Fruit fly (Drosophila melanogaster) whole organism, embryonic: ENCODE measurements around the gene MsrA.
A peak's percentile ranks its signal among the peaks of the same experiment; 100 is the strongest.

Source experiments
- Asciz ChIP-seq: fragments of 200-800 bp; sonication (Bioruptor generic); optimal IDR thresholded peaks from 2 replicates; lab custom pipeline; 2017; ENCODE audit warnings: missing biosample characterization, mild to moderate bottlenecking, missing genetic modification characterization, missing genetic modification reagents
- BEAF-32 ChIP-seq: fragments of 200-800 bp; sonication (Bioruptor generic); optimal IDR thresholded peaks from 3 replicates; lab custom pipeline; 2017; ENCODE audit warnings: missing biosample characterization, missing genetic modification characterization, mild to moderate bottlenecking, moderate library complexity, missing genetic modification reagents
- CG10274 ChIP-seq: fragments of 200-800 bp; sonication (Bioruptor generic); optimal IDR thresholded peaks from 3 replicates; lab custom pipeline; 2017; ENCODE audit warnings: missing biosample characterization, mild to moderate bottlenecking, missing genetic modification characterization
- CG10543 ChIP-seq: fragments of 200-800 bp; sonication (Bioruptor generic); optimal IDR thresholded peaks from 3 replicates; lab custom pipeline; 2017; ENCODE audit warnings: missing biosample characterization, mild to moderate bottlenecking, missing genetic modification characterization, moderate library complexity
- CG11093 ChIP-seq: fragments of 200-800 bp; sonication (Bioruptor generic); IDR thresholded peaks from 3 replicates; pipeline ENCODE4 v1.3.6; 2022; ENCODE audit warnings: missing biosample characterization, missing genetic modification characterization
- CG11398 ChIP-seq: fragments of 200-800 bp; sonication (Bioruptor generic); optimal IDR thresholded peaks from 2 replicates; lab custom pipeline; 2016; ENCODE audit warnings: missing biosample characterization, missing genetic modification characterization
- CG11560 ChIP-seq: fragments of 200-800 bp; sonication (Bioruptor generic); IDR thresholded peaks from 3 replicates; pipeline ENCODE4 v1.3.6; 2022; ENCODE audit warnings: missing biosample characterization, missing genetic modification characterization
- CG12391 ChIP-seq: fragments of 200-800 bp; sonication (Bioruptor generic); optimal IDR thresholded peaks from 3 replicates; lab custom pipeline; 2018; ENCODE audit warnings: missing biosample characterization, mild to moderate bottlenecking, missing genetic modification characterization, moderate library complexity
- CG15073 ChIP-seq: fragments of 200-800 bp; sonication (Bioruptor generic); optimal IDR thresholded peaks from 2 replicates; lab custom pipeline; 2016; ENCODE audit warnings: missing biosample characterization, missing genetic modification characterization
- CG15601 ChIP-seq: fragments of 200-800 bp; sonication (Bioruptor generic); optimal IDR thresholded peaks from 3 replicates; lab custom pipeline; 2019; ENCODE audit warnings: missing biosample characterization, mild to moderate bottlenecking, missing genetic modification characterization, moderate library complexity
- CG17361 ChIP-seq: fragments of 200-800 bp; sonication (Bioruptor generic); IDR thresholded peaks from 3 replicates; pipeline ENCODE4 v1.3.6; 2022; ENCODE audit warnings: missing biosample characterization, missing genetic modification characterization
- CG18476 ChIP-seq: fragments of 200-800 bp; sonication (Bioruptor generic); optimal IDR thresholded peaks from 2 replicates; lab custom pipeline; 2016; ENCODE audit warnings: missing biosample characterization, mild to moderate bottlenecking, missing genetic modification characterization
- CG30020 ChIP-seq: fragments of 200-800 bp; optimal IDR thresholded peaks from 2 replicates; lab custom pipeline; 2019; ENCODE audit warnings: missing biosample characterization, mild to moderate bottlenecking, missing genetic modification characterization, moderate library complexity
- CG3163 ChIP-seq: fragments of 200-800 bp; sonication (Bioruptor generic); optimal IDR thresholded peaks from 3 replicates; lab custom pipeline; 2016; ENCODE audit warnings: missing biosample characterization, missing genetic modification characterization
- CG33557 ChIP-seq: fragments of 200-800 bp; sonication (Bioruptor generic); optimal IDR thresholded peaks from 2 replicates; lab custom pipeline; 2019; ENCODE audit warnings: missing biosample characterization, mild to moderate bottlenecking, missing genetic modification characterization, moderate library complexity
- CG4617 ChIP-seq: fragments of 200-800 bp; sonication (Bioruptor generic); optimal IDR thresholded peaks from 3 replicates; lab custom pipeline; 2016; ENCODE audit warnings: missing biosample characterization, missing genetic modification characterization, borderline replicate concordance
- CG4707 ChIP-seq: fragments of 200-800 bp; sonication (Bioruptor generic); optimal IDR thresholded peaks from 2 replicates; lab custom pipeline; 2018; ENCODE audit warnings: missing biosample characterization, mild to moderate bottlenecking, missing genetic modification characterization, moderate library complexity
- CG8359 ChIP-seq: fragments of 200-800 bp; sonication (Bioruptor generic); optimal IDR thresholded peaks from 2 replicates; lab custom pipeline; 2017; ENCODE audit warnings: missing biosample characterization, mild to moderate bottlenecking, missing genetic modification characterization, borderline replicate concordance
- CG9609 ChIP-seq: fragments of 200-800 bp; sonication (Bioruptor generic); optimal IDR thresholded peaks from 3 replicates; lab custom pipeline; 2016; ENCODE audit warnings: missing biosample characterization, missing genetic modification characterization
- ERR ChIP-seq: fragments of 200-800 bp; sonication (Bioruptor generic); optimal IDR thresholded peaks from 2 replicates; lab custom pipeline; 2016; ENCODE audit warnings: missing biosample characterization, missing genetic modification characterization
- Gsc ChIP-seq: fragments of 200-800 bp; sonication (Bioruptor generic); IDR thresholded peaks from 2 replicates; pipeline ENCODE4 v1.3.6; 2022; ENCODE audit warnings: missing biosample characterization, missing genetic modification characterization
- Gug ChIP-seq: fragments of 200-800 bp; sonication (Bioruptor generic); IDR thresholded peaks from 4 replicates; pipeline ENCODE4 v1.3.6; 2022; ENCODE audit warnings: missing biosample characterization, missing genetic modification characterization
- Hr3 ChIP-seq: fragments of 200-800 bp; sonication (Bioruptor generic); optimal IDR thresholded peaks from 3 replicates; lab custom pipeline; 2016; ENCODE audit warnings: missing biosample characterization, missing genetic modification characterization
- Hr78 ChIP-seq, 2 experiments: fragments of 200-800 bp in 1 of 2; fragments of >200 bp in 1 of 2; sonication (Bioruptor generic) in 1 of 2; optimal IDR thresholded peaks; 2 replicates each; lab custom pipeline; 2017 to 2019; ENCODE audit warnings: missing biosample characterization in 2 of 2, missing genetic modification characterization in 2 of 2, mild to moderate bottlenecking in 1 of 2, moderate library complexity in 1 of 2
- Hsf ChIP-seq: fragments of 200-800 bp; sonication (Bioruptor generic); optimal IDR thresholded peaks from 3 replicates; lab custom pipeline; 2016; ENCODE audit warnings: missing biosample characterization, missing genetic modification characterization
- Side ChIP-seq: fragments of 200-800 bp; sonication (Bioruptor generic); optimal IDR thresholded peaks from 2 replicates; lab custom pipeline; 2016; ENCODE audit warnings: missing biosample characterization, missing genetic modification characterization
- al ChIP-seq: fragments of 200-800 bp; sonication (Bioruptor generic); IDR thresholded peaks from 2 replicates; pipeline ENCODE4 v1.3.6; 2022; ENCODE audit warnings: missing biosample characterization, missing genetic modification characterization
- aop ChIP-seq: fragments of 200-800 bp; sonication (Bioruptor generic); IDR thresholded peaks from 2 replicates; pipeline ENCODE4 v1.3.6; 2022; ENCODE audit warnings: missing biosample characterization, missing genetic modification characterization
- chinmo ChIP-seq: fragments of 200-800 bp; sonication (Bioruptor generic); IDR thresholded peaks from 4 replicates; pipeline ENCODE4 v1.3.6; 2022; ENCODE audit warnings: missing biosample characterization, missing genetic modification characterization; ENCODE audit not compliant: partially characterized antibody
- chn ChIP-seq: fragments of 200-800 bp; sonication (Bioruptor generic); optimal IDR thresholded peaks from 2 replicates; lab custom pipeline; 2016; ENCODE audit warnings: missing biosample characterization, missing genetic modification characterization
- ci ChIP-seq: fragments of 200-800 bp; sonication (Bioruptor generic); IDR thresholded peaks from 3 replicates; pipeline ENCODE4 v1.3.6; 2022; ENCODE audit warnings: missing biosample characterization, missing genetic modification characterization
- crp ChIP-seq, 2 experiments: fragments of 200-800 bp; sonication (Bioruptor generic); optimal IDR thresholded peaks; 2 replicates in 1 of 2; 3 replicates in 1 of 2; lab custom pipeline; 2017; ENCODE audit warnings: missing biosample characterization in 2 of 2, missing genetic modification characterization in 2 of 2, mild to moderate bottlenecking in 1 of 2, moderate library complexity in 1 of 2
- dan ChIP-seq: fragments of 200-800 bp; sonication (Bioruptor generic); IDR thresholded peaks from 2 replicates; pipeline ENCODE4 v1.3.6; 2022; ENCODE audit warnings: missing biosample characterization, missing genetic modification characterization
- dysf ChIP-seq: fragments of 200-800 bp; sonication (Bioruptor generic); IDR thresholded peaks from 3 replicates; pipeline ENCODE4 v1.3.6; 2022; ENCODE audit warnings: missing biosample characterization, missing genetic modification characterization
- gcm ChIP-seq: fragments of 200-800 bp; sonication (Bioruptor generic); optimal IDR thresholded peaks from 2 replicates; lab custom pipeline; 2019; ENCODE audit warnings: missing biosample characterization, mild to moderate bottlenecking, missing genetic modification characterization, moderate library complexity
- inv ChIP-seq: fragments of 200-800 bp; sonication (Bioruptor generic); IDR thresholded peaks from 2 replicates; pipeline ENCODE4 v1.3.6; 2022; ENCODE audit warnings: missing biosample characterization, missing genetic modification characterization; ENCODE audit not compliant: partially characterized antibody
- klu ChIP-seq: fragments of 200-800 bp; sonication (Bioruptor generic); IDR thresholded peaks from 2 replicates; pipeline ENCODE4 v1.3.6; 2022; ENCODE audit warnings: missing biosample characterization, missing genetic modification characterization
- lab ChIP-seq: fragments of 200-800 bp; sonication (Bioruptor generic); optimal IDR thresholded peaks from 3 replicates; lab custom pipeline; 2017; ENCODE audit warnings: missing biosample characterization, missing genetic modification characterization, mild to moderate bottlenecking, moderate library complexity, missing genetic modification reagents
- lbe ChIP-seq: fragments of 200-800 bp; sonication (Bioruptor generic); optimal IDR thresholded peaks from 2 replicates; lab custom pipeline; 2016; ENCODE audit warnings: missing biosample characterization, mild to moderate bottlenecking, missing genetic modification characterization
- maf-S ChIP-seq: fragments of 200-800 bp; sonication (Bioruptor generic); optimal IDR thresholded peaks from 2 replicates; lab custom pipeline; 2016; ENCODE audit warnings: missing biosample characterization, missing genetic modification characterization
- org-1 ChIP-seq: fragments of 200-800 bp; sonication (Bioruptor generic); optimal IDR thresholded peaks from 2 replicates; lab custom pipeline; 2017; ENCODE audit warnings: missing biosample characterization, missing genetic modification characterization
- pho ChIP-seq: fragments of 200-800 bp; sonication (Bioruptor generic); optimal IDR thresholded peaks from 2 replicates; lab custom pipeline; 2016; ENCODE audit warnings: missing biosample characterization, missing genetic modification characterization
- pum ChIP-seq: fragments of 200-800 bp; sonication (Bioruptor generic); optimal IDR thresholded peaks from 2 replicates; lab custom pipeline; 2016; ENCODE audit warnings: missing biosample characterization, missing genetic modification characterization
- row ChIP-seq: fragments of 200-800 bp; sonication (Bioruptor generic); IDR thresholded peaks from 3 replicates; pipeline ENCODE4 v1.3.6; 2022; ENCODE audit warnings: missing biosample characterization, missing genetic modification characterization
- sd ChIP-seq: fragments of 200-800 bp; sonication (Bioruptor generic); optimal IDR thresholded peaks from 3 replicates; lab custom pipeline; 2018; ENCODE audit warnings: missing biosample characterization, mild to moderate bottlenecking, missing genetic modification characterization, moderate library complexity
- sob ChIP-seq: fragments of 200-800 bp; sonication (Bioruptor generic); IDR thresholded peaks from 2 replicates; pipeline ENCODE4 v1.3.6; 2022; ENCODE audit warnings: missing biosample characterization, missing genetic modification characterization
- tup ChIP-seq: fragments of 200-800 bp; sonication (Bioruptor generic); optimal IDR thresholded peaks from 2 replicates; lab custom pipeline; 2016; ENCODE audit warnings: missing biosample characterization, mild to moderate bottlenecking, missing genetic modification characterization, moderate library complexity
- zfh1 ChIP-seq: fragments of 200-800 bp; sonication (Bioruptor generic); IDR thresholded peaks from 3 replicates; pipeline ENCODE4 v1.3.6; 2022; ENCODE audit warnings: missing biosample characterization, missing genetic modification characterization

MsrA gene

dm6 chr3L:15534274-15535227, 23.7 kb downstream of the MsrA start (continued):
- TF ChIP-seq CG15601 (tag; lab: Kevin White, UChicago) = peak; percentile 42
- no peak for TF ChIP-seq BEAF-32
- peak; percentile 20 for TF ChIP-seq lab (GFP tag; lab: Kevin White, UChicago)
- TF ChIP-seq CG10274 (GFP tag; lab: Kevin White, UChicago) = peak; percentile 43
- peak; percentile 52 for TF ChIP-seq CG9609 (GFP tag; lab: Kevin White, UChicago)
- peak; percentile 91 for TF ChIP-seq row (GFP tag; lab: Robert Waterston, UW)
- peak; percentile 46 for TF ChIP-seq Asciz (GFP tag; lab: Kevin White, UChicago)
- TF ChIP-seq pum = peak; percentile 59
- TF ChIP-seq Gug (GFP tag; lab: Robert Waterston, UW) = peak; percentile 55; the same call in 2 of the 4 replicates
- TF ChIP-seq CG10543 (GFP tag; lab: Kevin White, UChicago) = no peak
- TF ChIP-seq CG11093 (GFP tag; lab: Robert Waterston, UW) = 0 out of 3 replicates have a peak, but pooled peaks have one; percentile 16
- TF ChIP-seq CG3163 (GFP tag; lab: Kevin White, UChicago) = peak; percentile 93
- TF ChIP-seq CG18476 = peak; percentile 46

dm6 chr3L:15535228-15535598, 24.4 kb downstream of the MsrA start, which contains the start of gene CrebA:
Gene CrebA, plus strand, starts transcription at chr3L:15535395.
- no peak for TF ChIP-seq Hr78 (GFP tag; optimal IDR thresholded peaks at IDR 0.05; lab: Kevin White, UChicago)
- no peak for TF ChIP-seq sob
- TF ChIP-seq CG11560 = no peak
- TF ChIP-seq CG30020 (tag; lab: Kevin White, UChicago) = no peak
- no peak for TF ChIP-seq CG33557 (GFP tag; lab: Kevin White, UChicago)
- TF ChIP-seq al = no peak
- TF ChIP-seq CG8359 (GFP tag; lab: Kevin White, UChicago) = no peak
- no peak for TF ChIP-seq Hr3 (GFP tag; lab: Kevin White, UChicago)
- no peak for TF ChIP-seq dysf (GFP tag; lab: Robert Waterston, UW)
- TF ChIP-seq CG12391 (tag; lab: Kevin White, UChicago) = no peak
- no peak for TF ChIP-seq Hsf
- peak; percentile 76; the same call in 1 of the 4 replicates for TF ChIP-seq chinmo (GFP tag; lab: Robert Waterston, UW)
- TF ChIP-seq lbe (GFP tag; lab: Kevin White, UChicago) = no peak
- TF ChIP-seq inv = no peak
- TF ChIP-seq pho (GFP tag; lab: Kevin White, UChicago) = no peak
- no peak for TF ChIP-seq Gsc (GFP tag; lab: Robert Waterston, UW)
- TF ChIP-seq gcm = no peak
- TF ChIP-seq org-1 (GFP tag; lab: Kevin White, UChicago) = no peak
- no peak for TF ChIP-seq ERR (GFP tag; lab: Kevin White, UChicago)
- TF ChIP-seq maf-S = no peak
- TF ChIP-seq zfh1 (GFP tag; lab: Robert Waterston, UW) = no peak
- TF ChIP-seq CG15073 (GFP tag; lab: Kevin White, UChicago) = no peak
- peak; percentile 36; the same call in 1 of the 3 replicates for TF ChIP-seq ci
- no peak for TF ChIP-seq CG11398 (GFP tag; lab: Kevin White, UChicago)
- TF ChIP-seq CG17361 (GFP tag; lab: Robert Waterston, UW) = no peak; the same call in 1 of the 3 replicates
- TF ChIP-seq tup (GFP tag; lab: Kevin White, UChicago) = no peak
- no peak for TF ChIP-seq klu
- no peak for TF ChIP-seq CG4707
- no peak for TF ChIP-seq dan (GFP tag; lab: Robert Waterston, UW)
- TF ChIP-seq chn = no peak
- no peak for TF ChIP-seq aop (GFP tag; lab: Robert Waterston, UW)
- no peak for TF ChIP-seq CG4617 (GFP tag; lab: Kevin White, UChicago)
- TF ChIP-seq sd = no peak
- no peak for TF ChIP-seq Side (GFP tag; lab: Kevin White, UChicago)
- TF ChIP-seq crp (GFP tag; optimal IDR thresholded peaks at IDR 0.05; lab: Kevin White, UChicago) = no peak
